Worm (Caenorhabditis elegans) whole organism, L4 larva: ENCODE results near the gene K08D12.3.

Source experiments
- ceh-82 ChIP-seq: sonication (generic microtip); optimal IDR thresholded peaks from 2 replicates; lab custom pipeline; 2017; ENCODE audit warnings: missing biosample characterization, missing genetic modification characterization
- fkh-10 ChIP-seq: fragments of 150-350 bp; optimal IDR thresholded peaks from 2 replicates; lab custom pipeline; 2014; ENCODE audit warnings: missing biosample characterization, missing genetic modification reagents, missing genetic modification characterization
- nhr-102 ChIP-seq: sonication (generic microtip); optimal IDR thresholded peaks from 2 replicates; lab custom pipeline; 2016; ENCODE audit warnings: mild to moderate bottlenecking, missing genetic modification characterization, moderate library complexity, missing compliant biosample characterization
- nhr-237 ChIP-seq: sonication (generic microtip); optimal IDR thresholded peaks from 2 replicates; lab custom pipeline; 2017; ENCODE audit warnings: missing biosample characterization, missing genetic modification characterization
- nhr-28 ChIP-seq: fragments of 150-350 bp; optimal IDR thresholded peaks from 2 replicates; lab custom pipeline; 2014; ENCODE audit warnings: missing biosample characterization, missing genetic modification characterization
- skn-1 ChIP-seq: fragments of 150-350 bp; optimal IDR thresholded peaks from 2 replicates; lab custom pipeline; 2014; ENCODE audit warnings: missing biosample characterization, missing genetic modification characterization
- unc-39 ChIP-seq: sonication (generic microtip); optimal IDR thresholded peaks from 2 replicates; lab custom pipeline; 2017; ENCODE audit warnings: missing biosample characterization, missing genetic modification characterization

ce11 chrIV:1713618-1714017 lies 3.6 kb downstream of the K08D12.3 start:
- no peak for TF ChIP-seq nhr-28
- TF ChIP-seq ceh-82 (tag; lab: Kevin White, UChicago) = no peak
- TF ChIP-seq nhr-237 (tag; lab: Kevin White, UChicago) = no peak
- no peak for TF ChIP-seq skn-1 (tag; lab: Kevin White, UChicago)
- no peak for TF ChIP-seq unc-39 (tag; lab: Kevin White, UChicago)
- no peak for TF ChIP-seq nhr-102 (tag; lab: Kevin White, UChicago)
- TF ChIP-seq fkh-10 (GFP tag; lab: Kevin White, UChicago) = no peak
